Worm (Caenorhabditis elegans) whole organism, L1 larva: ENCODE data around the gene srxa-12.

ENCODE experiments used
- C34B4.2 ChIP-seq: sonication (generic microtip); optimal IDR thresholded peaks from 2 replicates; lab custom pipeline; 2017; ENCODE audit warnings: mild to moderate bottlenecking, missing genetic modification characterization, missing compliant biosample characterization
- Y116A8C.19 ChIP-seq: sonication (generic microtip); optimal IDR thresholded peaks from 2 replicates; lab custom pipeline; 2016; ENCODE audit warnings: missing compliant biosample characterization, missing genetic modification characterization, borderline replicate concordance
- alr-1 ChIP-seq: fragments of 200-800 bp; sonication (Bioruptor generic); optimal IDR thresholded peaks from 2 replicates; lab custom pipeline; 2018; ENCODE audit warnings: borderline replicate concordance, mild to moderate bottlenecking, missing genetic modification characterization, missing compliant biosample characterization
- aly-2 ChIP-seq: fragments of 150-350 bp; optimal IDR thresholded peaks from 2 replicates; lab custom pipeline; 2014; ENCODE audit warnings: missing biosample characterization, missing genetic modification characterization
- ama-1 ChIP-seq: fragments of 150-350 bp; optimal IDR thresholded peaks from 2 replicates; lab custom pipeline; 2014
- ceh-63 ChIP-seq: fragments of 200-800 bp; sonication (Bioruptor generic); optimal IDR thresholded peaks from 2 replicates; lab custom pipeline; 2018; ENCODE audit warnings: mild to moderate bottlenecking, missing genetic modification characterization, missing compliant biosample characterization
- ceh-8 ChIP-seq: fragments of 200-800 bp; sonication (Bioruptor generic); optimal IDR thresholded peaks from 2 replicates; lab custom pipeline; 2018; ENCODE audit warnings: mild to moderate bottlenecking, missing genetic modification characterization, moderate library complexity, missing compliant biosample characterization
- ceh-88 ChIP-seq: fragments of 200-800 bp; sonication (Bioruptor generic); IDR thresholded peaks from 2 replicates; pipeline ENCODE4 v1.3.6; 2022; ENCODE audit warnings: missing genetic modification characterization, missing compliant biosample characterization
- dpl-1 ChIP-seq, 3 experiments: fragments of 150-350 bp in 2 of 3; sonication (generic microtip) in 1 of 3; optimal IDR thresholded peaks; 2 replicates each; lab custom pipeline; 2014 to 2017; ENCODE audit warnings: missing biosample characterization in 3 of 3, missing genetic modification characterization in 3 of 3, missing genetic modification reagents in 3 of 3
- dsc-1 ChIP-seq: sonication (generic microtip); optimal IDR thresholded peaks from 2 replicates; lab custom pipeline; 2016; ENCODE audit warnings: mild to moderate bottlenecking, missing genetic modification characterization, missing compliant biosample characterization
- egl-13 ChIP-seq: sonication (generic microtip); optimal IDR thresholded peaks from 2 replicates; lab custom pipeline; 2016; ENCODE audit warnings: missing genotype, missing genetic modification reagents, missing genetic modification characterization, missing compliant biosample characterization
- egl-27 ChIP-seq, 2 experiments: fragments of 150-350 bp in 1 of 2; sonication (generic microtip); optimal IDR thresholded peaks; 3 replicates each; lab custom pipeline; 2017 to 2018; ENCODE audit warnings: missing biosample characterization in 2 of 2, missing genetic modification characterization in 2 of 2, missing genetic modification reagents in 2 of 2
- elt-2 ChIP-seq: sonication (generic microtip); optimal IDR thresholded peaks from 2 replicates; lab custom pipeline; 2016; ENCODE audit warnings: missing genetic modification characterization, mild to moderate bottlenecking, inconsistent platforms, missing compliant biosample characterization, missing genetic modification reagents
- fkh-8 ChIP-seq: sonication (generic microtip); optimal IDR thresholded peaks from 2 replicates; lab custom pipeline; 2016; ENCODE audit warnings: mild to moderate bottlenecking, missing genetic modification characterization, missing compliant biosample characterization
- fos-1 ChIP-seq: fragments of 150-350 bp; optimal IDR thresholded peaks from 2 replicates; lab custom pipeline; 2014; ENCODE audit warnings: missing biosample characterization, missing genetic modification characterization
- hlh-17 ChIP-seq: fragments of 200-800 bp; sonication (Bioruptor generic); optimal IDR thresholded peaks from 2 replicates; lab custom pipeline; 2018; ENCODE audit warnings: missing genetic modification characterization, mild to moderate bottlenecking, missing compliant biosample characterization, moderate library complexity, borderline replicate concordance
- irx-1 ChIP-seq: sonication (generic microtip); optimal IDR thresholded peaks from 2 replicates; lab custom pipeline; 2016; ENCODE audit warnings: missing genetic modification characterization, missing compliant biosample characterization
- lin-13 ChIP-seq: fragments of 150-350 bp; optimal IDR thresholded peaks from 2 replicates; lab custom pipeline; 2014; ENCODE audit warnings: missing biosample characterization, missing genetic modification reagents, missing genetic modification characterization
- lin-14 ChIP-seq: fragments of 200-800 bp; sonication (Bioruptor generic); optimal IDR thresholded peaks from 2 replicates; lab custom pipeline; 2018; ENCODE audit warnings: mild to moderate bottlenecking, missing genetic modification characterization, moderate library complexity, missing compliant biosample characterization
- lin-15B ChIP-seq: fragments of 150-350 bp; sonication (generic microtip); optimal IDR thresholded peaks from 3 replicates; lab custom pipeline; 2014; ENCODE audit warnings: missing biosample characterization, missing genetic modification characterization
- lin-39 ChIP-seq: fragments of 150-350 bp; optimal IDR thresholded peaks from 2 replicates; lab custom pipeline; 2014; ENCODE audit warnings: missing biosample characterization, missing genetic modification reagents, missing genetic modification characterization
- mdl-1 ChIP-seq, 2 experiments: fragments of 150-350 bp; optimal IDR thresholded peaks; 2 replicates each; lab custom pipeline; 2014 to 2017; ENCODE audit warnings: missing biosample characterization in 2 of 2, missing genetic modification characterization in 2 of 2, inconsistent platforms in 1 of 2
- mep-1 ChIP-seq: fragments of 150-350 bp; optimal IDR thresholded peaks from 2 replicates; lab custom pipeline; 2014; ENCODE audit warnings: missing biosample characterization, missing genetic modification characterization
- nhr-11 ChIP-seq: fragments of 150-350 bp; optimal IDR thresholded peaks from 2 replicates; lab custom pipeline; 2014; ENCODE audit warnings: missing biosample characterization, missing genetic modification characterization
- nhr-12 ChIP-seq: sonication (generic microtip); optimal IDR thresholded peaks from 2 replicates; lab custom pipeline; 2017; ENCODE audit warnings: missing biosample characterization, missing genetic modification characterization
- nhr-20 ChIP-seq: sonication (generic microtip); optimal IDR thresholded peaks from 2 replicates; lab custom pipeline; 2016; ENCODE audit warnings: mild to moderate bottlenecking, missing genetic modification characterization, missing compliant biosample characterization
- nhr-237 ChIP-seq: fragments of 150-350 bp; optimal IDR thresholded peaks from 2 replicates; lab custom pipeline; 2014; ENCODE audit warnings: missing biosample characterization, missing genetic modification characterization
- nhr-47 ChIP-seq: sonication (generic microtip); optimal IDR thresholded peaks from 2 replicates; lab custom pipeline; 2016; ENCODE audit warnings: mild to moderate bottlenecking, missing genetic modification characterization, moderate library complexity, missing compliant biosample characterization
- nhr-71 ChIP-seq: sonication (generic microtip); optimal IDR thresholded peaks from 2 replicates; lab custom pipeline; 2016; ENCODE audit warnings: mild to moderate bottlenecking, missing genetic modification characterization, moderate library complexity, missing compliant biosample characterization
- nhr-76 ChIP-seq: sonication (generic microtip); optimal IDR thresholded peaks from 2 replicates; lab custom pipeline; 2017; ENCODE audit warnings: missing biosample characterization, missing genetic modification characterization
- nhr-77 ChIP-seq: fragments of 150-350 bp; optimal IDR thresholded peaks from 2 replicates; lab custom pipeline; 2014; ENCODE audit warnings: missing biosample characterization, missing genetic modification characterization
- pax-3 ChIP-seq: fragments of 200-800 bp; sonication (Bioruptor generic); optimal IDR thresholded peaks from 2 replicates; lab custom pipeline; 2018; ENCODE audit warnings: mild to moderate bottlenecking, missing genetic modification characterization, moderate library complexity, missing compliant biosample characterization
- pqm-1 ChIP-seq: sonication (generic microtip); optimal IDR thresholded peaks from 3 replicates; lab custom pipeline; 2017; ENCODE audit warnings: missing biosample characterization, missing genetic modification characterization
- snpc-4 ChIP-seq: fragments of 150-350 bp; optimal IDR thresholded peaks from 2 replicates; lab custom pipeline; 2014; ENCODE audit warnings: missing biosample characterization, missing genetic modification characterization
- sox-4 ChIP-seq: sonication (generic microtip); optimal IDR thresholded peaks from 2 replicates; lab custom pipeline; 2016; ENCODE audit warnings: missing genetic modification characterization, missing compliant biosample characterization
- sptf-1 ChIP-seq: fragments of 150-350 bp; optimal IDR thresholded peaks from 2 replicates; lab custom pipeline; 2014; ENCODE audit warnings: missing biosample characterization, missing genetic modification characterization
- sup-37 ChIP-seq: fragments of 200-800 bp; sonication (Bioruptor generic); optimal IDR thresholded peaks from 2 replicates; lab custom pipeline; 2018; ENCODE audit warnings: mild to moderate bottlenecking, missing genetic modification characterization, missing compliant biosample characterization
- tbx-2 ChIP-seq: sonication (generic microtip); optimal IDR thresholded peaks from 2 replicates; lab custom pipeline; 2016; ENCODE audit warnings: missing genetic modification characterization, missing compliant biosample characterization
- unc-30 ChIP-seq: sonication (generic microtip); optimal IDR thresholded peaks from 2 replicates; lab custom pipeline; 2017; ENCODE audit warnings: missing biosample characterization, missing genetic modification characterization
- unc-98 ChIP-seq: fragments of 200-800 bp; sonication (Bioruptor generic); IDR thresholded peaks from 2 replicates; pipeline ENCODE4 v1.3.6; 2022; ENCODE audit warnings: missing genetic modification characterization, missing compliant biosample characterization
- vab-15 ChIP-seq: sonication (generic microtip); optimal IDR thresholded peaks from 2 replicates; lab custom pipeline; 2017; ENCODE audit warnings: missing genotype, mild to moderate bottlenecking, missing genetic modification characterization, missing compliant biosample characterization
- xbp-1 ChIP-seq: sonication (generic microtip); optimal IDR thresholded peaks from 2 replicates; lab custom pipeline; 2016; ENCODE audit warnings: missing genetic modification characterization, missing compliant biosample characterization
- zag-1 ChIP-seq: fragments of 150-350 bp; optimal IDR thresholded peaks from 2 replicates; lab custom pipeline; 2014; ENCODE audit warnings: missing biosample characterization, missing genetic modification characterization
- ztf-4 ChIP-seq: fragments of 150-350 bp; optimal IDR thresholded peaks from 2 replicates; lab custom pipeline; 2014; ENCODE audit warnings: missing biosample characterization, missing genetic modification characterization

Gene srxa-12

DNA sequence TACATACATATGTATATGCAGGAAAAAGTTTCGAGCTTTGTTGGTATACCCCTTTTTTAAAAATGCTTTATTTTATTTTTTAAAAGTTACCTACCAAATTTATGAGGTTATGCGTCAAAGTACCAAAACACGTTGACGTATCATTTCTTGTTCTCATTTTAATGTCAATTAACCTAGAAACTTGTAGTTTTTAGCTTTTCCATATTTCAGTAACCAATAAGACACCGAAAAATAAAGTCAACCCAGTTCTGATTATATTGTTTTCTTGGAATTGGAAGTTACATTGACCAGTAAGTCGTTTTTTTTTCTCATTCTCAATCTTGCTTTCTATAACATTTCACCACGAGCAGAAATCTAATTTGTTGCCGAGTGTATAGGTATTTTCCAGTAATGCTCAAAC lies 10.4 kb downstream of the srxa-12 start, which contains the start of gene srw-145:
srw-145 (plus strand) TSS at position 301 of the 400 bp plus-strand sequence.
- TF ChIP-seq fkh-8 (peak; percentile 45), fos-1 (tag; lab: Kevin White, UChicago) (no peak), ceh-88 (no peak), Y116A8C.19 (tag; lab: Kevin White, UChicago) (no peak), ceh-63 (GFP tag; lab: Kevin White, UChicago) (no peak), nhr-71 (peak; percentile 48), snpc-4 (tag; lab: Kevin White, UChicago) (no peak), lin-13 (GFP tag; lab: Kevin White, UChicago) (no peak), egl-13 (no peak), nhr-11 (tag; lab: Kevin White, UChicago) (peak; percentile 31), C34B4.2 (tag; lab: Kevin White, UChicago) (no peak), vab-15 (tag; lab: Kevin White, UChicago) (no peak), unc-30 (tag; lab: Kevin White, UChicago) (no peak), ceh-8 (GFP tag; lab: Kevin White, UChicago) (no peak), sox-4 (tag; lab: Kevin White, UChicago) (no peak), nhr-47 (tag; lab: Kevin White, UChicago) (peak; percentile 44), nhr-20 (tag; lab: Kevin White, UChicago) (no peak)

DNA sequence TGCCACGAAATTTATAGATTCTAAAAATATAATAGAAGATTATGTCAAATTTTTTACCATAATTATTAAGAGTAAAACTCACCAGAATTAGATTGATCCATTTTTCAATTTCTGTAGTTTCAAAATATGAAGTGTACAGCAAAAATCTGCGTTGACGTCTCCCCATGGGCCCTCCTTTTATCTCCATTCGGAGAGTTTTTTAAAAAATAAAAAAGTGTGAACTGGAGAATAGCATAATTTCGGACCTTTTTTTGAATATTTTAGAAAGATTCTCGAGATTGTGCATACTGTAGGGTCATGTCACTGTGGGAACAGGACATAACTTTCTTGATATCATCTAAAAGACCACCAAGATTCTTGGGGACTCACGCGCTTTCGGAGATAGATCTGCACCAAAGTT lies 15.6 kb downstream of the srxa-12 start, which contains the start of gene dpr-1:
dpr-1 (minus strand) TSS at position 101 of the 400 bp plus-strand sequence.
- TF ChIP-seq pqm-1 (tag; lab: Kevin White, UChicago) (no peak), sptf-1 (tag; lab: Kevin White, UChicago) (no peak), dpl-1 (GFP tag; optimal IDR thresholded peaks at IDR 0.05; lab: Kevin White, UChicago) (no peak), alr-1 (tag; lab: Kevin White, UChicago) (no peak), nhr-76 (no peak), mep-1 (no peak), aly-2 (tag; lab: Kevin White, UChicago) (no peak), egl-27 (tag; optimal IDR thresholded peaks at IDR 0.05; lab: Kevin White, UChicago) (no peak), xbp-1 (tag; lab: Kevin White, UChicago) (no peak), nhr-12 (tag; lab: Kevin White, UChicago) (no peak), unc-98 (GFP tag; lab: Robert Waterston, UW) (no peak), mdl-1 (tag; optimal IDR thresholded peaks at IDR 0.05; lab: Kevin White, UChicago) (no peak), lin-13 (GFP tag; lab: Kevin White, UChicago) (no peak), nhr-77 (no peak)

DNA sequence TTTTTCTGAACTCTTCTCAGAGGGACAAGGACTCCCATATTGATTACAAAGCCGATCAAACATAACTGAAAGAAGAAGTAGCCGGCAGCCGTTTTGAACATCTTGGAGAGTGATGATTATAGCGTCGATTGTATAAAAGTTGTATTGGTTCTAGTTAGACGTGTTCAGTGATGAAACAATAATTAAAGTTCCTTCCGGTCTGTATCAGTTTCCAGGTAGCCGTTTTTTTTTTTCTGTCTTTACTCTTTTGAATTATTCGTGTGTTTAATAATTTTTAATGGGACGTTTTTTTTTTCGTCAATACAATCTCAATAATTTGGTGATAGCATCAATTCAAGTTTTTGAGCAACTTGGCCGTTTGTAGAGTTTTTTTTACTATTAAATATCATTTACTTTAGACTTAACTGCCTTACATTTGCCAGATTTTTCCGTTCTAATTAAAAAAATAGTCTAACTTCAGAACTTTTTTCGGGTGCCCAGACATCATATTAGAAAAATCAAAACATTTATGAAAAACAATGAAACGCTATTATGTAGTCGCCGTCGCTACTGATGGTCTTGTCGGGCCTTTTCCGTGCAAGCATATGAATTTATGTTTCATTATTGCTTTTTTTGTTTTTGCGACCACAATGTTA lies 20.0 kb downstream of the srxa-12 start, which contains the start of the genes srx-10 and clec-226:
srx-10 (minus strand) TSS at position 101 of the 635 bp plus-strand sequence.
clec-226 (plus strand) TSS at position 585 of the 635 bp plus-strand sequence.
- TF ChIP-seq lin-15B (tag; lab: Kevin White, UChicago) (no peak), dsc-1 (no peak), sup-37 (no peak), nhr-77 (no peak), lin-14 (no peak), unc-30 (tag; lab: Kevin White, UChicago) (no peak), elt-2 (tag; lab: Kevin White, UChicago) (no peak)

DNA sequence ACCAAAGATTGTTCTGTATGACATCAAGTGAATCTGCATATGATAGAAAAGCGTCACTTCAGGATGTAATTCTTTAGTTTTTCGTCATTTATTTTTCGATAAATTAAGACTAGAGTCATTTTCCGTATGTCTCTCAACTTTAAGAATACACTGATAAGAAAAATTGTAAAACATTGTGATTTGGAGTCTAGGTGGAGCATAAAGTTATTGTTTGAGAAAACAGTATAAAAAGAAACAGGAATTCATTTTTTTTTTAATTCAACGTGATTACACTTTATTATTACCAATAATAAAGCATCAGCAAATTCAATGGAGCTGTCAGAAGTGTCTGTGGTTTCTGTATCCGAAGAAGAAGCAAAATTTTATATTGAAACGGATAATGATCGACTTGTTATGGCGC lies 22.5 kb downstream of the srxa-12 start, which contains the start of gene R10D12.6:
R10D12.6 (plus strand) TSS at position 301 of the 400 bp plus-strand sequence.
- TF ChIP-seq irx-1 (tag; lab: Kevin White, UChicago) (no peak), aly-2 (tag; lab: Kevin White, UChicago) (no peak), fos-1 (tag; lab: Kevin White, UChicago) (no peak), hlh-17 (GFP tag; lab: Kevin White, UChicago) (no peak), lin-13 (GFP tag; lab: Kevin White, UChicago) (no peak), dsc-1 (no peak), ama-1 (lab: Kevin White, UChicago) (no peak), nhr-237 (tag; lab: Kevin White, UChicago) (no peak), ztf-4 (tag; lab: Kevin White, UChicago) (no peak), lin-39 (tag; lab: Kevin White, UChicago) (no peak), pax-3 (no peak), zag-1 (tag; lab: Kevin White, UChicago) (no peak), lin-14 (no peak), tbx-2 (tag; lab: Kevin White, UChicago) (no peak), egl-27 (tag; optimal IDR thresholded peaks at IDR 0.05; lab: Kevin White, UChicago) (no peak)
- TF ChIP-seq, all 84 proteins: peak for 0
